Fruit fly (Drosophila melanogaster): ENCODE results near the gene CG7557.

DNA sequence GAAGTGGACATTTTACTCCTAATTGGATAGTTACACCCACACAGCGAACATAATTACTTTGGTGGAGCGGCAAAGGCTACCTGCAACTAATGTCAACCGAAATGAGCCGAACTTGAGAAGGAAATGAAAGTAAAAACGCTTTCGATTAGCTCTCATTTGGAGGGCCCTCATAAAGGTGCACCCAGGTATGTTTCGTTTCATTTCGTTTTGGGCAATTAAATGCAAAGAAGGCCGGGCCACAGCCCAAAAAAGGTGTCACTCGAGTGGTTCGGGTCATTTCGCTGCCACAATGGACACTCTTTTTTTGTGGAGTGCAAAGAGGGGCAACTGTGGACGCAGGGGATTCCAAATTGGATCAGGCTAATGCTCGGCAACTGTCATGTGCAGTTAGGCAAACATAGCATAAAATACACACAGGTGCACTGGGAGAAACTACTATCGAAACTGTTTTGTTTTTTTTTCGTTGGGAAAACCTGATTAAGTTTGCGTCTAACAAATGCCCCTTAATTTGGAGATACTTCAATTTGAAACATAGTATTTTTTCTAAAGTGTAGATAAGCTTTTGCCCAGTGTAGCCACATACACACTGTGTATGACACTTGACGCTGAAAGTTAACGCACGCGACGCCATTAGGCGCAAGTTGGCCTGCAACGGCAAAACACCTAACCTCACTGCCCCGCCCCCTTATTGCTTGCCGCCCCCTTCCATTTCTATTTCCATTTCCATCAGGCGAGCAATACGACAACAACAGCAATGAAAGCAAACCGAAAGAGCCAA lies 28.3 kb upstream of the CG7557 start:
- TF ChIP-seq acj6 (GFP tag; optimal IDR thresholded peaks at IDR 0.05) = no peak
- TF ChIP-seq esn (GFP tag; optimal IDR thresholded peaks at IDR 0.05) = no peak
- no peak for TF ChIP-seq lz (GFP tag; optimal IDR thresholded peaks at IDR 0.05)
- no peak for TF ChIP-seq CG6854 (GFP tag; optimal IDR thresholded peaks at IDR 0.05)
- TF ChIP-seq Hr4 (GFP tag; optimal IDR thresholded peaks at IDR 0.05) = peak; percentile 58
- no peak for TF ChIP-seq CG34406 (GFP tag; optimal IDR thresholded peaks at IDR 0.05)
- no peak for TF ChIP-seq fd85E (GFP tag; optimal IDR thresholded peaks at IDR 0.05)
- TF ChIP-seq Gug (GFP tag; IDR thresholded peaks at IDR 0.05) = peak; percentile 81

All from whole organism, prepupa.